Worm (Caenorhabditis elegans): ENCODE data around the gene stc-1.

DNA sequence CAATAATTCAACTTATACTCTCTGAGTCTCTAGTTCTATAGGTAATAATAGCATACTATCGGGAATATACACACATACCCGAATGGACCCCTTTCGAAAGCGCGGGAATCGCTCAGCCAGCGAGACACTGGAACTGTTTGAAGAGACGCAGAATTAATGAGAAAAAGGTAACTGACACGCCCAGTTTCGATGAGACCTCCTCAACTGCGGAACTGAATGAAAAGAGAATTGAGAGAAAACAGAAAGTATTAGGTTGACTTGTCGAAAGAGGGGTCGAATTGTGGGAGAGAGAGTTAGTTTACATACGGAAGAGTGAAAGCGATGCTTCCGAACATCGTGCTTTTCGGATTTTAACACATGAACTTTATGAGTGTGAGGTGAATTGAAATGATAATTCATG lies 33.9 kb downstream of the stc-1 start:
- TF ChIP-seq pha-4 (tag; optimal IDR thresholded peaks at IDR 0.05) (no peak), nhr-80 (tag; optimal IDR thresholded peaks at IDR 0.05) (no peak), snpc-4 (GFP tag; optimal IDR thresholded peaks at IDR 0.05) (no peak), snpc-4 (tag; optimal IDR thresholded peaks at IDR 0.05) (no peak), nfya-1 (tag; optimal IDR thresholded peaks at IDR 0.05; ENCODE audit: borderline replicate concordance, insufficient read depth) (no peak)

All from whole organism, young adult.